Fruit fly (Drosophila melanogaster) whole organism, prepupa: ENCODE measurements around the gene Gdap1.

ENCODE experiments used
- Blimp-1 ChIP-seq: fragments of 200-800 bp; sonication (Bioruptor generic); optimal IDR thresholded peaks from 3 replicates; lab custom pipeline; 2017; ENCODE audit warnings: missing biosample characterization, missing genetic modification characterization, mild to moderate bottlenecking, moderate library complexity, missing genetic modification reagents
- CG10669 ChIP-seq: fragments of 200-800 bp; sonication (Bioruptor generic); optimal IDR thresholded peaks from 3 replicates; lab custom pipeline; 2018; ENCODE audit warnings: missing biosample characterization, mild to moderate bottlenecking, missing genetic modification characterization, moderate library complexity
- CG11294 ChIP-seq: fragments of 200-800 bp; sonication (Bioruptor generic); IDR thresholded peaks from 2 replicates; pipeline ENCODE4 v1.3.6; 2022; ENCODE audit warnings: missing biosample characterization, missing genetic modification characterization
- CG11762 ChIP-seq: fragments of 200-800 bp; sonication (Bioruptor generic); optimal IDR thresholded peaks from 3 replicates; lab custom pipeline; 2016; ENCODE audit warnings: missing biosample characterization, missing genetic modification characterization; ENCODE audit not compliant: insufficient read depth
- CG11902 ChIP-seq: fragments of 200-800 bp; sonication (Bioruptor generic); optimal IDR thresholded peaks from 3 replicates; lab custom pipeline; 2016; ENCODE audit warnings: missing biosample characterization, missing genetic modification characterization
- CG1621 ChIP-seq: fragments of 200-800 bp; sonication (Bioruptor generic); optimal IDR thresholded peaks from 3 replicates; lab custom pipeline; 2018; ENCODE audit warnings: missing biosample characterization, mild to moderate bottlenecking, missing genetic modification characterization
- CG16779 ChIP-seq: fragments of 200-800 bp; sonication (Bioruptor generic); optimal IDR thresholded peaks from 3 replicates; lab custom pipeline; 2017; ENCODE audit warnings: missing biosample characterization, mild to moderate bottlenecking, missing genetic modification characterization
- CG31627 ChIP-seq: fragments of 200-800 bp; sonication (Bioruptor generic); optimal IDR thresholded peaks from 3 replicates; lab custom pipeline; 2016; ENCODE audit warnings: missing biosample characterization, missing genetic modification characterization
- CG32006 ChIP-seq: fragments of 200-800 bp; sonication (Bioruptor generic); optimal IDR thresholded peaks from 3 replicates; lab custom pipeline; 2017; ENCODE audit warnings: missing biosample characterization, mild to moderate bottlenecking, missing genetic modification characterization
- CG34406 ChIP-seq: fragments of 200-800 bp; sonication (Bioruptor generic); optimal IDR thresholded peaks from 3 replicates; lab custom pipeline; 2016; ENCODE audit warnings: missing biosample characterization, missing genetic modification characterization
- CG3919 ChIP-seq: fragments of 200-800 bp; sonication (Bioruptor generic); optimal IDR thresholded peaks from 3 replicates; lab custom pipeline; 2016; ENCODE audit warnings: missing biosample characterization, missing genetic modification characterization
- CG4318 ChIP-seq: fragments of 200-800 bp; sonication (Bioruptor generic); optimal IDR thresholded peaks from 3 replicates; lab custom pipeline; 2017; ENCODE audit warnings: missing biosample characterization, mild to moderate bottlenecking, missing genetic modification characterization
- CG6163 ChIP-seq: fragments of 200-800 bp; sonication (Bioruptor generic); IDR thresholded peaks from 3 replicates; pipeline ENCODE4 v1.3.6; 2022; ENCODE audit warnings: missing biosample characterization, missing genetic modification characterization
- CG6276 ChIP-seq: fragments of 200-800 bp; sonication (Bioruptor generic); optimal IDR thresholded peaks from 2 replicates; lab custom pipeline; 2017; ENCODE audit warnings: missing biosample characterization, mild to moderate bottlenecking, missing genetic modification characterization
- CG6792 ChIP-seq: fragments of 200-800 bp; sonication (Bioruptor generic); optimal IDR thresholded peaks from 3 replicates; lab custom pipeline; 2016; ENCODE audit warnings: missing biosample characterization, missing genetic modification characterization
- CG6854 ChIP-seq: fragments of 200-800 bp; sonication (Bioruptor generic); optimal IDR thresholded peaks from 2 replicates; lab custom pipeline; 2017; ENCODE audit warnings: missing biosample characterization, mild to moderate bottlenecking, missing genetic modification characterization
- CG7368 ChIP-seq: fragments of 200-800 bp; sonication (Bioruptor generic); optimal IDR thresholded peaks from 3 replicates; lab custom pipeline; 2016; ENCODE audit warnings: missing biosample characterization, missing genetic modification characterization
- CG8319 ChIP-seq: fragments of 200-800 bp; sonication (Bioruptor generic); optimal IDR thresholded peaks from 3 replicates; lab custom pipeline; 2016; ENCODE audit warnings: missing biosample characterization, missing genetic modification characterization
- CG9139 ChIP-seq: fragments of 200-800 bp; sonication (Bioruptor generic); optimal IDR thresholded peaks from 3 replicates; lab custom pipeline; 2017; ENCODE audit warnings: missing biosample characterization, mild to moderate bottlenecking, missing genetic modification characterization
- Eip75B ChIP-seq: fragments of 200-800 bp; sonication (Bioruptor generic); optimal IDR thresholded peaks from 3 replicates; lab custom pipeline; 2016; ENCODE audit warnings: missing biosample characterization, missing genetic modification characterization
- Eip78C ChIP-seq: fragments of 200-800 bp; sonication (Bioruptor generic); peaks from one replicate; lab custom pipeline; 2016; ENCODE audit warnings: missing biosample characterization, missing genetic modification characterization
- Ets21C ChIP-seq: fragments of 200-800 bp; sonication (Bioruptor generic); optimal IDR thresholded peaks from 3 replicates; lab custom pipeline; 2016; ENCODE audit warnings: missing biosample characterization, missing genetic modification characterization
- Ets96B ChIP-seq: fragments of 200-800 bp; optimal IDR thresholded peaks from 2 replicates; lab custom pipeline; 2019; ENCODE audit warnings: missing biosample characterization, mild to moderate bottlenecking, missing genetic modification characterization, moderate library complexity
- Hr38 ChIP-seq: sonication (Bioruptor generic); optimal IDR thresholded peaks from 2 replicates; lab custom pipeline; 2016; ENCODE audit warnings: missing biosample characterization, missing genetic modification characterization
- Hr39 ChIP-seq: fragments of 200-800 bp; sonication (Bioruptor generic); optimal IDR thresholded peaks from 2 replicates; lab custom pipeline; 2016; ENCODE audit warnings: missing biosample characterization, missing genetic modification characterization
- Hr4 ChIP-seq: fragments of 200-800 bp; sonication (Bioruptor generic); optimal IDR thresholded peaks from 3 replicates; lab custom pipeline; 2016; ENCODE audit warnings: missing biosample characterization, missing genetic modification characterization
- Lpt ChIP-seq: fragments of 200-800 bp; sonication (Bioruptor generic); optimal IDR thresholded peaks from 3 replicates; lab custom pipeline; 2016; ENCODE audit warnings: missing biosample characterization, missing genetic modification characterization
- Met ChIP-seq: fragments of 200-800 bp; sonication (Bioruptor generic); optimal IDR thresholded peaks from 3 replicates; lab custom pipeline; 2016; ENCODE audit warnings: missing biosample characterization, missing genetic modification characterization
- OdsH ChIP-seq: fragments of 200-800 bp; sonication (Bioruptor generic); optimal IDR thresholded peaks from 3 replicates; lab custom pipeline; 2016; ENCODE audit warnings: missing biosample characterization, missing genetic modification characterization
- Smox ChIP-seq: fragments of 200-800 bp; sonication (Bioruptor generic); optimal IDR thresholded peaks from 3 replicates; lab custom pipeline; 2016; ENCODE audit warnings: missing biosample characterization, missing genetic modification characterization
- Sox102F ChIP-seq: fragments of 200-800 bp; sonication (Bioruptor generic); optimal IDR thresholded peaks from 2 replicates; lab custom pipeline; 2016; ENCODE audit warnings: missing biosample characterization, mild to moderate bottlenecking, missing genetic modification characterization
- Sox15 ChIP-seq: fragments of 200-800 bp; sonication (Bioruptor generic); optimal IDR thresholded peaks from 3 replicates; lab custom pipeline; 2016; ENCODE audit warnings: missing biosample characterization, missing genetic modification characterization
- achi ChIP-seq: fragments of 200-800 bp; sonication (Bioruptor generic); optimal IDR thresholded peaks from 3 replicates; lab custom pipeline; 2016; ENCODE audit warnings: missing biosample characterization, missing genetic modification characterization
- acj6 ChIP-seq: fragments of 200-800 bp; sonication (Bioruptor generic); optimal IDR thresholded peaks from 3 replicates; lab custom pipeline; 2016; ENCODE audit warnings: missing biosample characterization, missing genetic modification characterization
- dac ChIP-seq: fragments of 200-800 bp; sonication (Bioruptor generic); optimal IDR thresholded peaks from 2 replicates; lab custom pipeline; 2017; ENCODE audit warnings: missing biosample characterization, mild to moderate bottlenecking, missing genetic modification characterization
- dsx ChIP-seq: fragments of 200-800 bp; optimal IDR thresholded peaks from 3 replicates; lab custom pipeline; 2019; ENCODE audit warnings: missing biosample characterization, mild to moderate bottlenecking, missing genetic modification characterization, moderate library complexity; ENCODE audit not compliant: poor library complexity, severe bottlenecking
- eg ChIP-seq: fragments of 200-800 bp; sonication (Bioruptor generic); IDR thresholded peaks from 3 replicates; pipeline ENCODE4 v1.3.6; 2022; ENCODE audit warnings: missing biosample characterization, missing genetic modification characterization
- esn ChIP-seq: fragments of 200-800 bp; sonication (Bioruptor generic); optimal IDR thresholded peaks from 2 replicates; lab custom pipeline; 2016; ENCODE audit warnings: missing biosample characterization, mild to moderate bottlenecking, missing genetic modification characterization, moderate library complexity
- fd85E ChIP-seq: fragments of 200-800 bp; sonication (Bioruptor generic); optimal IDR thresholded peaks from 3 replicates; lab custom pipeline; 2016; ENCODE audit warnings: missing biosample characterization, missing genetic modification characterization
- fkh ChIP-seq: fragments of 200-800 bp; sonication (Bioruptor generic); optimal IDR thresholded peaks from 3 replicates; lab custom pipeline; 2017; ENCODE audit warnings: missing biosample characterization, mild to moderate bottlenecking, missing genetic modification characterization, moderate library complexity
- lz ChIP-seq: fragments of 200-800 bp; sonication (Bioruptor generic); optimal IDR thresholded peaks from 3 replicates; lab custom pipeline; 2016; ENCODE audit warnings: missing biosample characterization, missing genetic modification characterization
- net ChIP-seq: fragments of 200-800 bp; sonication (Bioruptor generic); optimal IDR thresholded peaks from 3 replicates; lab custom pipeline; 2016; ENCODE audit warnings: missing biosample characterization, missing genetic modification characterization
- salr ChIP-seq, 2 experiments: fragments of 200-800 bp; sonication (Bioruptor generic); optimal IDR thresholded peaks; 3 replicates each; lab custom pipeline; 2016 to 2018; ENCODE audit warnings: missing biosample characterization in 2 of 2, missing genetic modification characterization in 2 of 2, mild to moderate bottlenecking in 1 of 2
- ss ChIP-seq, 2 experiments: fragments of 200-800 bp; sonication (Bioruptor generic); optimal IDR thresholded peaks; 2 replicates in 1 of 2; 3 replicates in 1 of 2; lab custom pipeline; 2017 to 2018; ENCODE audit warnings: mild to moderate bottlenecking in 2 of 2, missing biosample characterization in 2 of 2, missing genetic modification characterization in 2 of 2, moderate library complexity in 1 of 2
- topi ChIP-seq: fragments of 200-800 bp; sonication (Bioruptor generic); optimal IDR thresholded peaks from 3 replicates; lab custom pipeline; 2016; ENCODE audit warnings: missing biosample characterization, missing genetic modification characterization
- vri ChIP-seq: fragments of 200-800 bp; sonication (Bioruptor generic); optimal IDR thresholded peaks from 3 replicates; lab custom pipeline; 2016; ENCODE audit warnings: missing biosample characterization, mild to moderate bottlenecking, missing genetic modification characterization

Gene Gdap1

dm6 chr3L:5184860-5185639, 43.3 kb downstream of the Gdap1 start (continued):
- TF ChIP-seq CG6792 (GFP tag; lab: Kevin White, UChicago) (no peak), CG34406 (GFP tag; lab: Kevin White, UChicago) (peak; percentile 27), CG10669 (no peak), Eip78C (GFP tag; lab: Kevin White, UChicago) (peak; percentile 42), CG7368 (no peak)
- TF ChIP-seq, all 60 proteins: peak for 32

- TF ChIP-seq topi (GFP tag; lab: Kevin White, UChicago) (peak; percentile 86), Eip75B (GFP tag; lab: Kevin White, UChicago) (peak; percentile 89), CG7368 (peak; percentile 85), Met (GFP tag; lab: Kevin White, UChicago) (peak; percentile 85), dsx (GFP tag; lab: Kevin White, UChicago) (peak; percentile 83), CG9139 (GFP tag; lab: Kevin White, UChicago) (peak; percentile 68), Sox15 (GFP tag; lab: Kevin White, UChicago) (peak; percentile 75), CG6854 (GFP tag; lab: Kevin White, UChicago) (peak; percentile 62), vri (peak; percentile 93), Lpt (GFP tag; lab: Kevin White, UChicago) (peak; percentile 82), esn (GFP tag; lab: Kevin White, UChicago) (peak; percentile 86), acj6 (GFP tag; lab: Kevin White, UChicago) (peak; percentile 89), CG8319 (GFP tag; lab: Kevin White, UChicago) (peak; percentile 80), CG11762 (GFP tag; lab: Kevin White, UChicago) (peak; percentile 81), CG16779 (tag; lab: Kevin White, UChicago) (peak; percentile 85), CG34406 (GFP tag; lab: Kevin White, UChicago) (peak; percentile 83), Hr39 (peak; percentile 86), dac (GFP tag; lab: Kevin White, UChicago) (peak; percentile 91), Blimp-1 (GFP tag; lab: Kevin White, UChicago) (no peak), Ets96B (tag; lab: Kevin White, UChicago) (peak; percentile 92), net (GFP tag; lab: Kevin White, UChicago) (peak; percentile 86), CG6163 (peak; percentile 94), salr (GFP tag; optimal IDR thresholded peaks at IDR 0.05; lab: Kevin White, UChicago) (peak; percentile 81 to 82), OdsH (GFP tag; lab: Kevin White, UChicago) (peak; percentile 90), ss (GFP tag; optimal IDR thresholded peaks at IDR 0.05; lab: Kevin White, UChicago) (peak; percentile 62 to 80), Smox (GFP tag; lab: Kevin White, UChicago) (peak; percentile 78), CG11902 (GFP tag; lab: Kevin White, UChicago) (peak; percentile 62), Hr4 (GFP tag; lab: Kevin White, UChicago) (peak; percentile 95), Hr38 (no peak), achi (GFP tag; lab: Kevin White, UChicago) (peak; percentile 89), CG1621 (tag; lab: Kevin White, UChicago) (peak; percentile 88), CG6276 (GFP tag; lab: Kevin White, UChicago) (peak; percentile 92), CG4318 (peak; percentile 89), fd85E (GFP tag; lab: Kevin White, UChicago) (peak; percentile 72), Eip78C (GFP tag; lab: Kevin White, UChicago) (peak; percentile 96), CG11294 (GFP tag; lab: Robert Waterston, UW) (peak; percentile 90), CG31627 (GFP tag; lab: Kevin White, UChicago) (peak; percentile 85), eg (peak; percentile 96), lz (GFP tag; lab: Kevin White, UChicago) (peak; percentile 85), Sox102F (GFP tag; lab: Kevin White, UChicago) (peak; percentile 78), CG32006 (GFP tag; lab: Kevin White, UChicago) (peak; percentile 95), CG3919 (peak; percentile 92), CG6792 (GFP tag; lab: Kevin White, UChicago) (peak; percentile 87), Ets21C (peak; percentile 74), fkh (GFP tag; lab: Kevin White, UChicago) (peak; percentile 79)
These were observed 45.2 kb downstream of the Gdap1 start for dm6 chr3L:5186807-5187571.
